Fruit fly (Drosophila melanogaster) whole organism, embryonic: ENCODE results near the gene GCS2beta.
A peak's percentile ranks its signal among the peaks of the same experiment; 100 is the strongest.

Experiments
- Ada2b ChIP-seq: fragments of 200-800 bp; sonication (Bioruptor generic); IDR thresholded peaks from 2 replicates; pipeline ENCODE4 v1.3.6; 2022; ENCODE audit warnings: missing biosample characterization, missing genetic modification characterization
- Aef1 ChIP-seq: fragments of 200-800 bp; sonication (Bioruptor generic); IDR thresholded peaks from 3 replicates; pipeline ENCODE4 v1.3.6; 2022; ENCODE audit warnings: missing biosample characterization, missing genetic modification characterization
- Awh ChIP-seq: fragments of 200-800 bp; sonication (Bioruptor generic); IDR thresholded peaks from 2 replicates; pipeline ENCODE4, ENCODE4 v1.3.6; 2022; ENCODE audit warnings: missing biosample characterization, missing genetic modification characterization
- BEAF-32 ChIP-seq: fragments of 200-800 bp; sonication (Bioruptor generic); optimal IDR thresholded peaks from 3 replicates; lab custom pipeline; 2017; ENCODE audit warnings: missing biosample characterization, missing genetic modification characterization, mild to moderate bottlenecking, moderate library complexity, missing genetic modification reagents
- BtbVII ChIP-seq: fragments of 200-800 bp; sonication (Bioruptor generic); optimal IDR thresholded peaks from 3 replicates; lab custom pipeline; 2017; ENCODE audit warnings: missing biosample characterization, mild to moderate bottlenecking, missing genetic modification characterization
- CG13287 ChIP-seq: fragments of 200-800 bp; sonication (Bioruptor generic); IDR thresholded peaks from 2 replicates; pipeline ENCODE4 v1.3.6; 2022; ENCODE audit warnings: missing biosample characterization, missing genetic modification characterization; ENCODE audit not compliant: partially characterized antibody
- CG13424 ChIP-seq: fragments of 200-800 bp; sonication (Bioruptor generic); optimal IDR thresholded peaks from 2 replicates; lab custom pipeline; 2019; ENCODE audit warnings: missing biosample characterization, mild to moderate bottlenecking, missing genetic modification characterization, moderate library complexity
- CG14050 ChIP-seq: fragments of 200-800 bp; sonication (Bioruptor generic); IDR thresholded peaks from 3 replicates; pipeline ENCODE4 v1.3.6; 2022; ENCODE audit warnings: missing biosample characterization, missing genetic modification characterization
- CG15011 ChIP-seq: fragments of 200-800 bp; sonication (Bioruptor generic); optimal IDR thresholded peaks from 3 replicates; lab custom pipeline; 2018; ENCODE audit warnings: missing biosample characterization, mild to moderate bottlenecking, missing genetic modification characterization
- CG18619 ChIP-seq: fragments of 200-800 bp; sonication (Bioruptor generic); optimal IDR thresholded peaks from 3 replicates; lab custom pipeline; 2017; ENCODE audit warnings: missing biosample characterization, mild to moderate bottlenecking, missing genetic modification characterization
- CG2875 ChIP-seq: fragments of 200-800 bp; sonication (Bioruptor generic); optimal IDR thresholded peaks from 2 replicates; lab custom pipeline; 2017; ENCODE audit warnings: missing biosample characterization, mild to moderate bottlenecking, missing genetic modification characterization, missing genetic modification reagents
- CG32532 ChIP-seq: fragments of 200-800 bp; sonication (Bioruptor generic); IDR thresholded peaks from 2 replicates; pipeline ENCODE4 v1.3.6; 2022; ENCODE audit warnings: missing biosample characterization, missing genetic modification characterization
- CG3995 ChIP-seq: fragments of 200-800 bp; sonication (Bioruptor generic); optimal IDR thresholded peaks from 3 replicates; lab custom pipeline; 2016; ENCODE audit warnings: missing biosample characterization, missing genetic modification characterization
- CG4404 ChIP-seq: fragments of 200-800 bp; sonication (Bioruptor generic); IDR thresholded peaks from 2 replicates; pipeline ENCODE4 v1.3.6; 2022; ENCODE audit warnings: missing biosample characterization, missing genetic modification characterization
- CG5953 ChIP-seq: fragments of 200-800 bp; sonication (Bioruptor generic); IDR thresholded peaks from 2 replicates; pipeline ENCODE4 v1.3.6; 2022; ENCODE audit warnings: missing biosample characterization, missing genetic modification characterization
- CG7745 ChIP-seq: fragments of 200-800 bp; sonication (Bioruptor generic); optimal IDR thresholded peaks from 2 replicates; lab custom pipeline; 2018; ENCODE audit warnings: missing biosample characterization, mild to moderate bottlenecking, missing genetic modification characterization, moderate library complexity
- CG8290 ChIP-seq, 3 experiments: fragments of 200-800 bp; sonication (Bioruptor generic); optimal IDR thresholded peaks; 2 replicates each; lab custom pipeline; 2016 to 2019; ENCODE audit warnings: missing biosample characterization in 3 of 3, missing genetic modification characterization in 3 of 3, mild to moderate bottlenecking in 2 of 3, moderate library complexity in 1 of 3
- CkIIα-i1 ChIP-seq: fragments of 200-800 bp; sonication (Bioruptor generic); IDR thresholded peaks from 2 replicates; pipeline ENCODE4 v1.3.6; 2022; ENCODE audit warnings: missing biosample characterization, missing genetic modification characterization
- Drgx ChIP-seq: fragments of 200-800 bp; sonication (Bioruptor generic); IDR thresholded peaks from 2 replicates; pipeline ENCODE4 v1.3.6; 2022; ENCODE audit warnings: missing biosample characterization, missing genetic modification characterization
- HLH3B ChIP-seq: fragments of 200-800 bp; sonication (Bioruptor generic); IDR thresholded peaks from 2 replicates; pipeline ENCODE4 v1.3.6; 2022; ENCODE audit warnings: missing biosample characterization, missing genetic modification characterization
- HmgZ ChIP-seq: fragments of 200-800 bp; sonication (Bioruptor generic); optimal IDR thresholded peaks from 2 replicates; lab custom pipeline; 2018; ENCODE audit warnings: missing biosample characterization, mild to moderate bottlenecking, missing genetic modification characterization
- Hr51 ChIP-seq, 2 experiments: fragments of 200-800 bp; sonication (Bioruptor generic); optimal IDR thresholded peaks; 2 replicates in 1 of 2; 3 replicates in 1 of 2; lab custom pipeline; 2016 to 2018; ENCODE audit warnings: missing biosample characterization in 2 of 2, missing genetic modification characterization in 2 of 2, mild to moderate bottlenecking in 1 of 2, moderate library complexity in 1 of 2
- MESR4 ChIP-seq: fragments of 200-800 bp; sonication (Bioruptor generic); optimal IDR thresholded peaks from 2 replicates; lab custom pipeline; 2018; ENCODE audit warnings: missing biosample characterization, mild to moderate bottlenecking, missing genetic modification characterization, moderate library complexity
- NC2β ChIP-seq: fragments of 200-800 bp; sonication (Bioruptor generic); optimal IDR thresholded peaks from 2 replicates; lab custom pipeline; 2016; ENCODE audit warnings: missing biosample characterization, missing genetic modification characterization
- Neu2 ChIP-seq: fragments of 200-800 bp; sonication (Bioruptor generic); optimal IDR thresholded peaks from 3 replicates; lab custom pipeline; 2016; ENCODE audit warnings: missing biosample characterization, missing genetic modification characterization, borderline replicate concordance
- Optix ChIP-seq: fragments of 200-800 bp; sonication (Bioruptor generic); IDR thresholded peaks from 3 replicates; pipeline ENCODE4 v1.3.6; 2022; ENCODE audit warnings: missing biosample characterization, missing genetic modification characterization
- Side ChIP-seq: fragments of 200-800 bp; sonication (Bioruptor generic); optimal IDR thresholded peaks from 2 replicates; lab custom pipeline; 2016; ENCODE audit warnings: missing biosample characterization, missing genetic modification characterization
- Sox100B ChIP-seq: fragments of 200-800 bp; sonication (Bioruptor generic); optimal IDR thresholded peaks from 3 replicates; lab custom pipeline; 2018; ENCODE audit warnings: missing biosample characterization, mild to moderate bottlenecking, missing genetic modification characterization
- Ssrp ChIP-seq: fragments of 200-800 bp; sonication (Bioruptor generic); optimal IDR thresholded peaks from 2 replicates; lab custom pipeline; 2018; ENCODE audit warnings: missing biosample characterization, mild to moderate bottlenecking, missing genetic modification characterization, moderate library complexity
- Trl ChIP-seq, 3 experiments: fragments of >200 bp in 2 of 3; fragments of 200-800 bp in 1 of 3; sonication (Bioruptor generic) in 1 of 3; optimal IDR thresholded peaks; 2 replicates in 1 of 3; 3 replicates in 2 of 3; lab custom pipeline; 2016 to 2017; ENCODE audit warnings: missing biosample characterization in 1 of 3, missing genetic modification characterization in 1 of 3
- Vsx1 ChIP-seq: fragments of 200-800 bp; sonication (Bioruptor generic); optimal IDR thresholded peaks from 2 replicates; lab custom pipeline; 2017; ENCODE audit warnings: missing biosample characterization, mild to moderate bottlenecking, missing genetic modification characterization, missing genetic modification reagents
- bbx ChIP-seq: fragments of 200-800 bp; sonication (Bioruptor generic); IDR thresholded peaks from 2 replicates; pipeline ENCODE4 v1.3.6; 2022; ENCODE audit warnings: missing biosample characterization, missing genetic modification characterization; ENCODE audit not compliant: partially characterized antibody
- danr ChIP-seq: fragments of 200-800 bp; sonication (Bioruptor generic); IDR thresholded peaks from 2 replicates; pipeline ENCODE4 v1.3.6; 2022; ENCODE audit warnings: missing biosample characterization, missing genetic modification characterization
- fd64A ChIP-seq: fragments of 200-800 bp; sonication (Bioruptor generic); optimal IDR thresholded peaks from 3 replicates; lab custom pipeline; 2018; ENCODE audit warnings: missing biosample characterization, mild to moderate bottlenecking, missing genetic modification characterization
- gfzf ChIP-seq: fragments of 200-800 bp; sonication (Bioruptor generic); optimal IDR thresholded peaks from 2 replicates; lab custom pipeline; 2016; ENCODE audit warnings: missing biosample characterization, mild to moderate bottlenecking, missing genetic modification characterization, moderate library complexity
- nmo ChIP-seq: fragments of 200-800 bp; sonication (Bioruptor generic); optimal IDR thresholded peaks from 2 replicates; lab custom pipeline; 2018; ENCODE audit warnings: missing biosample characterization, mild to moderate bottlenecking, missing genetic modification characterization, moderate library complexity
- nom ChIP-seq: fragments of 200-800 bp; sonication (Bioruptor generic); optimal IDR thresholded peaks from 2 replicates; lab custom pipeline; 2017; ENCODE audit warnings: missing biosample characterization, missing genetic modification characterization, mild to moderate bottlenecking, moderate library complexity, missing genetic modification reagents
- oc ChIP-seq: fragments of 200-800 bp; sonication (Bioruptor generic); optimal IDR thresholded peaks from 2 replicates; lab custom pipeline; 2018; ENCODE audit warnings: missing biosample characterization, mild to moderate bottlenecking, missing genetic modification characterization, moderate library complexity
- sc ChIP-seq, 3 experiments: fragments of >200 bp in 2 of 3; fragments of 200-800 bp in 1 of 3; sonication (Bioruptor generic) in 1 of 3; optimal IDR thresholded peaks; 2 replicates in 2 of 3; 3 replicates in 1 of 3; lab custom pipeline; 2017; ENCODE audit warnings: mild to moderate bottlenecking in 1 of 3, missing biosample characterization in 1 of 3, missing genetic modification characterization in 1 of 3, missing genetic modification reagents in 1 of 3
- sd ChIP-seq: fragments of 200-800 bp; sonication (Bioruptor generic); optimal IDR thresholded peaks from 3 replicates; lab custom pipeline; 2018; ENCODE audit warnings: missing biosample characterization, mild to moderate bottlenecking, missing genetic modification characterization, moderate library complexity
- sim ChIP-seq: fragments of 200-800 bp; sonication (Bioruptor generic); IDR thresholded peaks from 2 replicates; pipeline ENCODE4 v1.3.6; 2022; ENCODE audit warnings: missing biosample characterization, missing genetic modification characterization
- so ChIP-seq: fragments of 200-800 bp; sonication (Bioruptor generic); IDR thresholded peaks from 3 replicates; pipeline ENCODE4 v1.3.6; 2022; ENCODE audit warnings: missing biosample characterization, missing genetic modification characterization
- stc ChIP-seq: fragments of 200-800 bp; sonication (Bioruptor generic); IDR thresholded peaks from 2 replicates; pipeline ENCODE4 v1.3.6; 2022; ENCODE audit warnings: missing biosample characterization, missing genetic modification characterization
- sug ChIP-seq: fragments of 200-800 bp; optimal IDR thresholded peaks from 2 replicates; lab custom pipeline; 2019; ENCODE audit warnings: missing biosample characterization, mild to moderate bottlenecking, missing genetic modification characterization, moderate library complexity
- tin ChIP-seq: fragments of 200-800 bp; sonication (Bioruptor generic); optimal IDR thresholded peaks from 3 replicates; lab custom pipeline; 2016; ENCODE audit warnings: missing biosample characterization, missing genetic modification characterization
- usp ChIP-seq: fragments of >200 bp; optimal IDR thresholded peaks from 2 replicates; lab custom pipeline; 2017; ENCODE audit warnings: missing biosample characterization, missing genetic modification characterization
- wdn ChIP-seq: fragments of 200-800 bp; sonication (Bioruptor generic); IDR thresholded peaks from 2 replicates; pipeline ENCODE4 v1.3.6; 2022; ENCODE audit warnings: missing biosample characterization, missing genetic modification characterization

Gene GCS2beta

dm6 chr2L:17449608-17450504 is 34.3 kb downstream of the GCS2beta start, which contains the start of gene dl (continued):
- TF ChIP-seq HLH3B (GFP tag; lab: Robert Waterston, UW) (no peak), MESR4 (GFP tag; lab: Kevin White, UChicago) (no peak), CG7745 (tag; lab: Kevin White, UChicago) (no peak), tin (no peak), CG4404 (GFP tag; lab: Robert Waterston, UW) (no peak), Trl (optimal IDR thresholded peaks at IDR 0.05; lab: Kevin White, UChicago) (peak; percentile 66 to 83), Trl (GFP tag; optimal IDR thresholded peaks at IDR 0.05; lab: Kevin White, UChicago) (no peak), oc (tag; lab: Kevin White, UChicago) (no peak), BEAF-32 (GFP tag; lab: Kevin White, UChicago) (peak; percentile 4), wdn (GFP tag; lab: Robert Waterston, UW) (no peak), Vsx1 (GFP tag; lab: Kevin White, UChicago) (no peak), CkIIα-i1 (GFP tag; lab: Robert Waterston, UW) (no peak), CG14050 (no peak), Hr51 (GFP tag; optimal IDR thresholded peaks at IDR 0.05; lab: Kevin White, UChicago) (no peak), CG2875 (GFP tag; lab: Kevin White, UChicago) (no peak), sug (no peak), CG5953 (GFP tag; lab: Robert Waterston, UW) (no peak), nom (GFP tag; lab: Kevin White, UChicago) (peak; percentile 18), sim (GFP tag; lab: Robert Waterston, UW) (no peak), Side (GFP tag; lab: Kevin White, UChicago) (no peak), Aef1 (GFP tag; lab: Robert Waterston, UW) (no peak), CG13287 (GFP tag; lab: Robert Waterston, UW) (peak; percentile 38; the same call in 1 of the 2 replicates), bbx (GFP tag; lab: Robert Waterston, UW) (no peak), Neu2 (GFP tag; lab: Kevin White, UChicago) (no peak), Ada2b (GFP tag; lab: Robert Waterston, UW) (no peak), Ssrp (tag; lab: Kevin White, UChicago) (no peak), gfzf (GFP tag; lab: Kevin White, UChicago) (peak; percentile 10), HmgZ (no peak), danr (GFP tag; lab: Robert Waterston, UW) (no peak), sc (optimal IDR thresholded peaks at IDR 0.05; lab: Kevin White, UChicago) (no peak), sc (GFP tag; optimal IDR thresholded peaks at IDR 0.05; lab: Kevin White, UChicago) (no peak), NC2β (no peak), Awh (GFP tag; lab: Robert Waterston, UW) (0 out of 2 replicates have a peak, but pooled peaks have one; percentile 7), Optix (GFP tag; lab: Robert Waterston, UW) (no peak), Drgx (GFP tag; lab: Robert Waterston, UW) (peak; percentile 68), Sox100B (GFP tag; lab: Kevin White, UChicago) (no peak)

- TF ChIP-seq stc (GFP tag; lab: Robert Waterston, UW) (no peak), so (GFP tag; lab: Robert Waterston, UW) (no peak), CG18619 (GFP tag; lab: Kevin White, UChicago) (no peak), Neu2 (GFP tag; lab: Kevin White, UChicago) (no peak), nmo (GFP tag; lab: Kevin White, UChicago) (no peak), fd64A (GFP tag; lab: Kevin White, UChicago) (no peak), sd (tag; lab: Kevin White, UChicago) (peak; percentile 32), usp (GFP tag; lab: Kevin White, UChicago) (no peak), CG32532 (GFP tag; lab: Robert Waterston, UW) (0 out of 2 replicates have a peak, but pooled peaks have one; percentile 11), CG13424 (tag; lab: Kevin White, UChicago) (no peak), BtbVII (GFP tag; lab: Kevin White, UChicago) (peak; percentile 57), CG8290 (GFP tag; optimal IDR thresholded peaks at IDR 0.05; lab: Kevin White, UChicago) (no peak), CG8290 (tag; optimal IDR thresholded peaks at IDR 0.05; lab: Kevin White, UChicago) (peak in 1 of 2 experiments; percentile 53), CG3995 (GFP tag; lab: Kevin White, UChicago) (no peak), CG15011 (GFP tag; lab: Kevin White, UChicago) (no peak)
Measured at dm6 chr2L:17448435-17448834, 35.7 kb downstream of the GCS2beta start.
